Worm (Caenorhabditis elegans) whole organism, L3 larva: ENCODE data around the gene D1044.7.

ENCODE experiments used
- R02D3.7 ChIP-seq: fragments of 150-350 bp; optimal IDR thresholded peaks from 2 replicates; lab custom pipeline; 2014; ENCODE audit warnings: missing biosample characterization, missing genetic modification characterization
- aly-2 ChIP-seq: fragments of 150-350 bp; optimal IDR thresholded peaks from 2 replicates; lab custom pipeline; 2014; ENCODE audit warnings: missing biosample characterization, missing genetic modification characterization
- ama-1 ChIP-seq: fragments of 150-350 bp; optimal IDR thresholded peaks from 2 replicates; lab custom pipeline; 2018
- ceh-16 ChIP-seq: sonication (generic microtip); optimal IDR thresholded peaks from 2 replicates; lab custom pipeline; 2017; ENCODE audit warnings: missing biosample characterization, missing genetic modification characterization
- ceh-28 ChIP-seq: fragments of 150-350 bp; optimal IDR thresholded peaks from 2 replicates; lab custom pipeline; 2014; ENCODE audit warnings: missing biosample characterization, missing genetic modification reagents, missing genetic modification characterization
- ceh-82 ChIP-seq: fragments of 150-350 bp; optimal IDR thresholded peaks from 2 replicates; lab custom pipeline; 2014; ENCODE audit warnings: missing biosample characterization, missing genetic modification characterization
- daf-12 ChIP-seq: fragments of 150-350 bp; optimal IDR thresholded peaks from 2 replicates; lab custom pipeline; 2014; ENCODE audit warnings: missing biosample characterization, missing genetic modification reagents, missing genetic modification characterization
- egl-27 ChIP-seq: sonication (generic microtip); optimal IDR thresholded peaks from 4 replicates; lab custom pipeline; 2017; ENCODE audit warnings: missing biosample characterization, missing genetic modification reagents, missing genetic modification characterization
- egl-5 ChIP-seq: fragments of 150-350 bp; optimal IDR thresholded peaks from 2 replicates; lab custom pipeline; 2017; ENCODE audit warnings: missing biosample characterization, missing genetic modification reagents, missing genetic modification characterization, inconsistent platforms
- elt-1 ChIP-seq: fragments of 150-350 bp; optimal IDR thresholded peaks from 2 replicates; lab custom pipeline; 2014; ENCODE audit warnings: missing biosample characterization, missing genetic modification characterization
- elt-2 ChIP-seq: sonication (generic microtip); optimal IDR thresholded peaks from 2 replicates; lab custom pipeline; 2016; ENCODE audit warnings: missing genetic modification reagents, mild to moderate bottlenecking, missing genetic modification characterization, missing compliant biosample characterization
- elt-3 ChIP-seq, 3 experiments: fragments of 150-350 bp in 1 of 3; sonication (generic microtip) in 2 of 3; optimal IDR thresholded peaks; 2 replicates in 2 of 3; 4 replicates in 1 of 3; lab custom pipeline; 2014 to 2017; ENCODE audit warnings: missing biosample characterization in 3 of 3, missing genetic modification characterization in 3 of 3
- fkh-10 ChIP-seq: sonication (generic microtip); optimal IDR thresholded peaks from 2 replicates; lab custom pipeline; 2017; ENCODE audit warnings: missing biosample characterization, missing genetic modification reagents, missing genetic modification characterization
- fkh-2 ChIP-seq: fragments of 150-350 bp; optimal IDR thresholded peaks from 2 replicates; lab custom pipeline; 2014; ENCODE audit warnings: missing biosample characterization, missing genetic modification reagents, missing genetic modification characterization
- fos-1 ChIP-seq: fragments of 150-350 bp; optimal IDR thresholded peaks from 2 replicates; lab custom pipeline; 2014; ENCODE audit warnings: missing biosample characterization, missing genetic modification characterization
- hmg-11 ChIP-seq: sonication (generic microtip); optimal IDR thresholded peaks from 2 replicates; lab custom pipeline; 2016; ENCODE audit warnings: missing genetic modification characterization, missing compliant biosample characterization
- jun-1 ChIP-seq: fragments of 150-350 bp; optimal IDR thresholded peaks from 2 replicates; lab custom pipeline; 2014; ENCODE audit warnings: missing biosample characterization, missing genetic modification reagents, missing genetic modification characterization
- lin-39 ChIP-seq: fragments of 150-350 bp; optimal IDR thresholded peaks from 2 replicates; lab custom pipeline; 2018; ENCODE audit warnings: missing biosample characterization, missing genetic modification reagents, missing genetic modification characterization
- mdl-1 ChIP-seq: fragments of 150-350 bp; optimal IDR thresholded peaks from 2 replicates; lab custom pipeline; 2014; ENCODE audit warnings: missing biosample characterization, missing genetic modification characterization
- nfya-1 ChIP-seq: sonication (generic microtip); optimal IDR thresholded peaks from 2 replicates; lab custom pipeline; 2017; ENCODE audit warnings: missing genetic modification characterization, mild to moderate bottlenecking, missing compliant biosample characterization, antibody characterized with exemption, moderate library complexity; ENCODE audit not compliant: insufficient read depth
- nhr-23 ChIP-seq: fragments of 150-350 bp; optimal IDR thresholded peaks from 2 replicates; lab custom pipeline; 2014; ENCODE audit warnings: missing biosample characterization, missing genetic modification reagents, missing genetic modification characterization
- nhr-237 ChIP-seq: fragments of 150-350 bp; optimal IDR thresholded peaks from 2 replicates; lab custom pipeline; 2014; ENCODE audit warnings: missing biosample characterization, missing genetic modification characterization
- nhr-25 ChIP-seq: sonication (generic microtip); optimal IDR thresholded peaks from 2 replicates; lab custom pipeline; 2017; ENCODE audit warnings: missing biosample characterization, missing genetic modification characterization
- nhr-43 ChIP-seq: sonication (generic microtip); optimal IDR thresholded peaks from 2 replicates; lab custom pipeline; 2016; ENCODE audit warnings: mild to moderate bottlenecking, missing genetic modification characterization, missing compliant biosample characterization; ENCODE audit not compliant: poor library complexity, severe bottlenecking
- nhr-67 ChIP-seq: fragments of 150-350 bp; optimal IDR thresholded peaks from 2 replicates; lab custom pipeline; 2014; ENCODE audit warnings: missing biosample characterization, missing genetic modification characterization
- nhr-76 ChIP-seq: fragments of 150-350 bp; sonication (generic microtip); optimal IDR thresholded peaks from 5 replicates; lab custom pipeline; 2014; ENCODE audit warnings: missing biosample characterization, missing genetic modification characterization
- nhr-77 ChIP-seq: fragments of 150-350 bp; optimal IDR thresholded peaks from 2 replicates; lab custom pipeline; 2014; ENCODE audit warnings: missing biosample characterization, missing genetic modification characterization
- pha-4 ChIP-seq: fragments of 150-350 bp; optimal IDR thresholded peaks from 2 replicates; lab custom pipeline; 2014; ENCODE audit warnings: missing biosample characterization, missing genetic modification reagents, missing genetic modification characterization
- pqm-1 ChIP-seq: fragments of 150-350 bp; optimal IDR thresholded peaks from 2 replicates; lab custom pipeline; 2017; ENCODE audit warnings: missing biosample characterization, missing genetic modification characterization, inconsistent platforms
- skn-1 ChIP-seq: fragments of 150-350 bp; optimal IDR thresholded peaks from 2 replicates; lab custom pipeline; 2014; ENCODE audit warnings: missing biosample characterization, missing genetic modification characterization
- tbx-2 ChIP-seq: sonication (generic microtip); optimal IDR thresholded peaks from 2 replicates; lab custom pipeline; 2016; ENCODE audit warnings: mild to moderate bottlenecking, missing genetic modification characterization, missing compliant biosample characterization
- ztf-4 ChIP-seq: fragments of 150-350 bp; optimal IDR thresholded peaks from 2 replicates; lab custom pipeline; 2014; ENCODE audit warnings: missing biosample characterization, missing genetic modification characterization

D1044.7 gene

ce11 chrIII:5553098-5553497, 44.5 kb upstream of the D1044.7 start:
- TF ChIP-seq pha-4 (tag; lab: Kevin White, UChicago) (peak; percentile 53), nhr-43 (tag; lab: Kevin White, UChicago) (no peak), nhr-25 (tag; lab: Kevin White, UChicago) (no peak), fkh-2 (tag; lab: Kevin White, UChicago) (no peak), pqm-1 (tag; lab: Kevin White, UChicago) (peak; percentile 70), nhr-23 (tag; lab: Kevin White, UChicago) (no peak), nhr-237 (tag; lab: Kevin White, UChicago) (no peak), nhr-76 (tag; lab: Kevin White, UChicago) (no peak), elt-3 (tag; optimal IDR thresholded peaks at IDR 0.05; lab: Kevin White, UChicago) (no peak), elt-1 (tag; lab: Kevin White, UChicago) (peak; percentile 52), ama-1 (lab: Kevin White, UChicago) (peak; percentile 35), nfya-1 (tag; lab: Kevin White, UChicago) (no peak), nhr-67 (tag; lab: Kevin White, UChicago) (no peak), elt-2 (tag; lab: Kevin White, UChicago) (peak; percentile 87)

- TF ChIP-seq lin-39 (peak; percentile 47), fos-1 (tag; lab: Kevin White, UChicago) (no peak), elt-1 (tag; lab: Kevin White, UChicago) (peak; percentile 95), ceh-28 (peak; percentile 27), skn-1 (no peak), elt-2 (tag; lab: Kevin White, UChicago) (peak; percentile 81), nhr-23 (tag; lab: Kevin White, UChicago) (peak; percentile 58), pqm-1 (tag; lab: Kevin White, UChicago) (peak; percentile 92), nfya-1 (tag; lab: Kevin White, UChicago) (peak; percentile 53), nhr-25 (tag; lab: Kevin White, UChicago) (peak; percentile 75), ama-1 (lab: Kevin White, UChicago) (peak; percentile 87), pha-4 (tag; lab: Kevin White, UChicago) (peak; percentile 85), nhr-43 (tag; lab: Kevin White, UChicago) (peak; percentile 78), nhr-76 (tag; lab: Kevin White, UChicago) (no peak), mdl-1 (tag; lab: Kevin White, UChicago) (peak; percentile 35), fkh-10 (GFP tag; lab: Kevin White, UChicago) (no peak), egl-5 (tag; lab: Kevin White, UChicago) (peak; percentile 37), fkh-2 (tag; lab: Kevin White, UChicago) (no peak), aly-2 (tag; lab: Kevin White, UChicago) (no peak), R02D3.7 (tag; lab: Kevin White, UChicago) (peak; percentile 8), jun-1 (tag; lab: Kevin White, UChicago) (peak; percentile 44)
Measured at ce11 chrIII:5552072-5552667, 43.6 kb upstream of the D1044.7 start, which contains the start of gene F09F7.6. TSS of gene F09F7.6 (minus strand) at chrIII:5552135.

- TF ChIP-seq jun-1 (tag; lab: Kevin White, UChicago) (no peak), elt-2 (tag; lab: Kevin White, UChicago) (peak; percentile 31), ztf-4 (tag; lab: Kevin White, UChicago) (no peak), ama-1 (lab: Kevin White, UChicago) (peak; percentile 96), nhr-43 (tag; lab: Kevin White, UChicago) (peak; percentile 34), nhr-77 (tag; lab: Kevin White, UChicago) (no peak), nhr-237 (tag; lab: Kevin White, UChicago) (no peak), pha-4 (tag; lab: Kevin White, UChicago) (peak; percentile 25)
Measured at ce11 chrIII:5550844-5551243, 42.3 kb upstream of the D1044.7 start.

ce11 chrIII:5550193-5550592, 41.6 kb upstream of the D1044.7 start:
- TF ChIP-seq nhr-23 (tag; lab: Kevin White, UChicago) (no peak), nfya-1 (tag; lab: Kevin White, UChicago) (peak; percentile 28)

ce11 chrIII:5546730-5547129, 38.2 kb upstream of the D1044.7 start, which contains the start of gene F09F7.5:
TSS of gene F09F7.5 (plus strand) at chrIII:5546987.
- no peak for TF ChIP-seq nhr-77 (tag; lab: Kevin White, UChicago)
- TF ChIP-seq elt-2 (tag; lab: Kevin White, UChicago): peak; percentile 70
- no peak for TF ChIP-seq lin-39
- TF ChIP-seq daf-12: no peak
- TF ChIP-seq pha-4 (tag; lab: Kevin White, UChicago): no peak
- TF ChIP-seq tbx-2 (tag; lab: Kevin White, UChicago): no peak
- TF ChIP-seq elt-3 (tag; optimal IDR thresholded peaks at IDR 0.05; lab: Kevin White, UChicago): no peak
- TF ChIP-seq ceh-16 (tag; lab: Kevin White, UChicago): no peak
- no peak for TF ChIP-seq fos-1 (tag; lab: Kevin White, UChicago)
- peak; percentile 64 for TF ChIP-seq pqm-1 (tag; lab: Kevin White, UChicago)
- no peak for TF ChIP-seq ceh-82 (tag; lab: Kevin White, UChicago)
- no peak for TF ChIP-seq R02D3.7 (tag; lab: Kevin White, UChicago)
- TF ChIP-seq egl-27: no peak
- TF ChIP-seq hmg-11 (tag; lab: Kevin White, UChicago): no peak
